Worm (Caenorhabditis elegans) whole organism, late embryonic: Measurements from ENCODE around the gene ztf-18.

Experiments used
- K09A11.1 ChIP-seq: sonication (generic microtip); optimal IDR thresholded peaks from 2 replicates; lab custom pipeline; 2017; ENCODE audit warnings: antibody characterized with exemption, mild to moderate bottlenecking, missing genetic modification characterization, missing compliant biosample characterization; ENCODE audit not compliant: insufficient read depth
- ama-1 ChIP-seq: fragments of 150-350 bp; optimal IDR thresholded peaks from 2 replicates; lab custom pipeline; 2014
- ceh-31 ChIP-seq: sonication (generic microtip); optimal IDR thresholded peaks from 2 replicates; lab custom pipeline; 2016; ENCODE audit warnings: missing genetic modification characterization, missing compliant biosample characterization
- ceh-9 ChIP-seq: sonication (generic microtip); optimal IDR thresholded peaks from 2 replicates; lab custom pipeline; 2016; ENCODE audit warnings: mild to moderate bottlenecking, missing genetic modification characterization, inconsistent platforms, missing compliant biosample characterization
- hlh-30 ChIP-seq: sonication (generic microtip); optimal IDR thresholded peaks from 2 replicates; lab custom pipeline; 2017; ENCODE audit warnings: antibody characterized with exemption, missing genetic modification characterization, missing compliant biosample characterization; ENCODE audit not compliant: insufficient read depth
- ref-2 ChIP-seq: sonication (generic microtip); optimal IDR thresholded peaks from 2 replicates; lab custom pipeline; 2016; ENCODE audit warnings: missing genetic modification characterization, missing compliant biosample characterization
- sox-4 ChIP-seq: sonication (generic microtip); optimal IDR thresholded peaks from 2 replicates; lab custom pipeline; 2017; ENCODE audit warnings: mild to moderate bottlenecking, missing genetic modification characterization, inconsistent platforms, missing compliant biosample characterization

ce11 chrIII:853859-854359 lies 41.6 kb downstream of the ztf-18 start, which contains the start of the genes rnp-5 and tag-51:
- TF ChIP-seq sox-4 (no peak), hlh-30 (tag; lab: Kevin White, UChicago) (no peak), ceh-31 (tag; lab: Kevin White, UChicago) (no peak), ref-2 (tag; lab: Kevin White, UChicago) (no peak), ceh-9 (no peak), ama-1 (lab: Kevin White, UChicago) (no peak), K09A11.1 (tag; lab: Kevin White, UChicago) (no peak)
